Fruit fly (Drosophila melanogaster) S2 (cell line): ENCODE data around the gene CG1368.

Source experiments
- CG8478 ChIP-seq: fragments of >200 bp; optimal IDR thresholded peaks from 2 replicates; lab custom pipeline; 2018
- CTCF ChIP-seq, 2 experiments: fragments of >200 bp; optimal IDR thresholded peaks; 2 replicates each; lab custom pipeline; 2018

dm6 chrX:14172524-14172923 is 2.0 kb upstream of the CG1368 start, which contains the start of gene betaNACtes1:
- TF ChIP-seq CG8478 (lab: Kevin White, UChicago) (no peak), CTCF (optimal IDR thresholded peaks at IDR 0.05; lab: Kevin White, UChicago) (no peak)
